Fruit fly (Drosophila melanogaster): Measurements from ENCODE around the gene p53.

Gene p53

dm6 chr3R:23036321-23036720, 17.6 kb downstream of the p53 start (continued):
- TF ChIP-seq CG7987 (GFP tag; optimal IDR thresholded peaks at IDR 0.05) = no peak
- TF ChIP-seq nmo (GFP tag; optimal IDR thresholded peaks at IDR 0.05) = peak; percentile 15
- no peak for TF ChIP-seq tio (GFP tag; optimal IDR thresholded peaks at IDR 0.05)
- TF ChIP-seq CG8359 (GFP tag; optimal IDR thresholded peaks at IDR 0.05; ENCODE audit: borderline replicate concordance) = no peak
- TF ChIP-seq CG18262 (tag; optimal IDR thresholded peaks at IDR 0.05) = peak; percentile 42
- no peak for TF ChIP-seq ham (GFP tag; IDR thresholded peaks at IDR 0.05)
- TF ChIP-seq Mrtf (GFP tag; IDR thresholded peaks at IDR 0.05) = no peak
- TF ChIP-seq YL-1 (GFP tag; optimal IDR thresholded peaks at IDR 0.05) = no peak
- TF ChIP-seq lola (GFP tag; optimal IDR thresholded peaks at IDR 0.05) = peak in 1 of 3 experiments; percentile 17

- peak; percentile 8 for TF ChIP-seq sens (GFP tag)
- no peak for TF ChIP-seq shn (GFP tag; optimal IDR thresholded peaks at IDR 0.05)
- TF ChIP-seq Med (GFP tag) = peak; percentile 28
Measured at dm6 chr3R:23035463-23035862, 18.4 kb downstream of the p53 start, which contains the start of gene CG13833. Gene CG13833, minus strand, starts transcription at chr3R:23035563.

- TF ChIP-seq ab (GFP tag; optimal IDR thresholded peaks at IDR 0.05) = no peak
- no peak for TF ChIP-seq grn (GFP tag; optimal IDR thresholded peaks at IDR 0.05)
- TF ChIP-seq lola (GFP tag; optimal IDR thresholded peaks at IDR 0.05) = no peak
- TF ChIP-seq CG9727 (GFP tag; optimal IDR thresholded peaks at IDR 0.05) = peak; percentile 18
- TF ChIP-seq CG13296 (GFP tag; optimal IDR thresholded peaks at IDR 0.05) = no peak
- TF ChIP-seq Rfx (GFP tag; IDR thresholded peaks at IDR 0.05) = no peak
- TF ChIP-seq prd (optimal IDR thresholded peaks at IDR 0.05) = no peak
- 0 out of 3 replicates have a peak, but pooled peaks have one; percentile 41 for TF ChIP-seq prd (GFP tag; IDR thresholded peaks at IDR 0.05)
- TF ChIP-seq salm (tag; optimal IDR thresholded peaks at IDR 0.05) = no peak
- TF ChIP-seq hth (optimal IDR thresholded peaks at IDR 0.05) = no peak
- TF ChIP-seq Gsc (GFP tag; IDR thresholded peaks at IDR 0.05) = no peak
- no peak for TF ChIP-seq D (optimal IDR thresholded peaks at IDR 0.05)
- no peak for TF ChIP-seq D (GFP tag; optimal IDR thresholded peaks at IDR 0.05)
- TF ChIP-seq Med (GFP tag) = peak; percentile 53
- TF ChIP-seq Fer1 (GFP tag; optimal IDR thresholded peaks at IDR 0.05) = no peak
- no peak for TF ChIP-seq Sox102F (GFP tag; optimal IDR thresholded peaks at IDR 0.05)
- no peak for TF ChIP-seq amos (GFP tag; IDR thresholded peaks at IDR 0.05; ENCODE audit: partially characterized antibody)
- peak; percentile 38 for TF ChIP-seq dmrt11E (tag; optimal IDR thresholded peaks at IDR 0.05)
- no peak for TF ChIP-seq HLH3B (GFP tag; IDR thresholded peaks at IDR 0.05)
- no peak for TF ChIP-seq klu (GFP tag; IDR thresholded peaks at IDR 0.05)
- no peak for TF ChIP-seq CG10366 (GFP tag; IDR thresholded peaks at IDR 0.05)
- peak; percentile 1 for TF ChIP-seq CG1603 (tag; optimal IDR thresholded peaks at IDR 0.05)
- peak; percentile 1 for TF ChIP-seq CG7839 (tag; optimal IDR thresholded peaks at IDR 0.05)
- TF ChIP-seq CG15696 (tag; optimal IDR thresholded peaks at IDR 0.05) = peak; percentile 66
- no peak for TF ChIP-seq CG3838 (GFP tag; optimal IDR thresholded peaks at IDR 0.05)
- TF ChIP-seq ash1 (GFP tag; optimal IDR thresholded peaks at IDR 0.05) = no peak
- peak; percentile 80 for TF ChIP-seq sens (GFP tag)
- TF ChIP-seq Awh (GFP tag; IDR thresholded peaks at IDR 0.05) = no peak
- TF ChIP-seq CG10979 (tag; optimal IDR thresholded peaks at IDR 0.05) = peak; percentile 4
- TF ChIP-seq CG14014 (GFP tag; IDR thresholded peaks at IDR 0.05) = no peak
- TF ChIP-seq run (tag; optimal IDR thresholded peaks at IDR 0.05) = no peak
Measured at dm6 chr3R:23030900-23031299, 23.0 kb downstream of the p53 start.
